Worm (Caenorhabditis elegans) whole organism, L1 larva: ENCODE data around the gene F07G11.1.

Experiments
- ceh-82 ChIP-seq, 3 experiments: fragments of 150-350 bp in 1 of 3; sonication (generic microtip) in 2 of 3; optimal IDR thresholded peaks; 2 replicates each; lab custom pipeline; 2014 to 2017; ENCODE audit warnings: missing biosample characterization in 3 of 3, missing genetic modification characterization in 3 of 3
- isw-1 ChIP-seq: fragments of 200-800 bp; sonication (Bioruptor generic); IDR thresholded peaks from 2 replicates; pipeline ENCODE4 v1.3.6; 2022; ENCODE audit warnings: missing genetic modification characterization, missing compliant biosample characterization
- nhr-237 ChIP-seq: fragments of 150-350 bp; optimal IDR thresholded peaks from 2 replicates; lab custom pipeline; 2014; ENCODE audit warnings: missing biosample characterization, missing genetic modification characterization

DNA sequence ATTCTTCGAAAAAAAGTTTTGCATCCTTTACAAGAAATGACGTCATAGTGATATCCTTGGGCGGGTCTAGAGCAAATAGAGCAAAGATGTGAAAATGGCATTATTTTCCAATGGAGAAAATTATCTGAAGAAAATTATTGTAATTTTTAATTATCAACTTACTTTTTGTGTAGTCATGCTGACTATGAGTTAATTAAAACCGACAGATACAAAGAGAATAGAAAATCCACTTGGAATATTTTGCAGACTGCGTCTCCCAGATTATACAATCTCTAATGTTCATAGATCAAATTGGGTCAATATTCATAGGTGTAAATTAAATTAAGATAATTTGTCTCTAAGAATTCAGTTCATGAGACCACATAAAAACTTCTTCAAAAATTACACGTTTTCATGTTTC, 42.4 kb downstream of the F07G11.1 start, which contains the start of gene nhr-149:
- TF ChIP-seq nhr-237 (tag; lab: Kevin White, UChicago): no peak
- no peak for TF ChIP-seq ceh-82 (tag; optimal IDR thresholded peaks at IDR 0.05; lab: Kevin White, UChicago)
- TF ChIP-seq isw-1 (GFP tag; lab: Robert Waterston, UW): no peak
